Fruit fly (Drosophila melanogaster) whole organism, embryonic: ENCODE results near the gene CG17028.
A peak's percentile ranks its signal among the peaks of the same experiment; 100 is the strongest.

Experiments used
- Aef1 ChIP-seq: fragments of 200-800 bp; sonication (Bioruptor generic); IDR thresholded peaks from 3 replicates; pipeline ENCODE4 v1.3.6; 2022; ENCODE audit warnings: missing biosample characterization, missing genetic modification characterization
- Atf-2 ChIP-seq: fragments of 200-800 bp; sonication (Bioruptor generic); optimal IDR thresholded peaks from 2 replicates; lab custom pipeline; 2016; ENCODE audit warnings: missing biosample characterization, missing genetic modification characterization
- Atf3 ChIP-seq: fragments of 200-800 bp; sonication (Bioruptor generic); optimal IDR thresholded peaks from 3 replicates; lab custom pipeline; 2016; ENCODE audit warnings: missing biosample characterization, missing genetic modification characterization
- Awh ChIP-seq: fragments of 200-800 bp; sonication (Bioruptor generic); IDR thresholded peaks from 2 replicates; pipeline ENCODE4, ENCODE4 v1.3.6; 2022; ENCODE audit warnings: missing biosample characterization, missing genetic modification characterization
- B-H2 ChIP-seq: fragments of 200-800 bp; sonication (Bioruptor generic); optimal IDR thresholded peaks from 2 replicates; lab custom pipeline; 2018; ENCODE audit warnings: missing biosample characterization, mild to moderate bottlenecking, missing genetic modification characterization
- BEAF-32 ChIP-seq: fragments of 200-800 bp; sonication (Bioruptor generic); optimal IDR thresholded peaks from 3 replicates; lab custom pipeline; 2017; ENCODE audit warnings: missing biosample characterization, missing genetic modification characterization, mild to moderate bottlenecking, moderate library complexity, missing genetic modification reagents
- CG10462 ChIP-seq: fragments of 200-800 bp; sonication (Bioruptor generic); optimal IDR thresholded peaks from 2 replicates; lab custom pipeline; 2016; ENCODE audit warnings: missing biosample characterization, missing genetic modification characterization
- CG10979 ChIP-seq: fragments of 200-800 bp; sonication (Bioruptor generic); optimal IDR thresholded peaks from 2 replicates; lab custom pipeline; 2018; ENCODE audit warnings: missing biosample characterization, mild to moderate bottlenecking, missing genetic modification characterization, moderate library complexity
- CG11560 ChIP-seq: fragments of 200-800 bp; sonication (Bioruptor generic); IDR thresholded peaks from 3 replicates; pipeline ENCODE4 v1.3.6; 2022; ENCODE audit warnings: missing biosample characterization, missing genetic modification characterization
- CG15479 ChIP-seq: fragments of 200-800 bp; sonication (Bioruptor generic); optimal IDR thresholded peaks from 3 replicates; lab custom pipeline; 2019; ENCODE audit warnings: missing biosample characterization, mild to moderate bottlenecking, missing genetic modification characterization, moderate library complexity
- CG15514 ChIP-seq: fragments of 200-800 bp; sonication (Bioruptor generic); optimal IDR thresholded peaks from 3 replicates; lab custom pipeline; 2017; ENCODE audit warnings: missing biosample characterization, missing genetic modification characterization, mild to moderate bottlenecking, moderate library complexity, missing genetic modification reagents
- CG1647 ChIP-seq: fragments of 200-800 bp; sonication (Bioruptor generic); optimal IDR thresholded peaks from 3 replicates; lab custom pipeline; 2016; ENCODE audit warnings: missing biosample characterization, missing genetic modification characterization
- CG17568 ChIP-seq: fragments of 200-800 bp; sonication (Bioruptor generic); optimal IDR thresholded peaks from 2 replicates; lab custom pipeline; 2018; ENCODE audit warnings: missing biosample characterization, mild to moderate bottlenecking, missing genetic modification characterization, moderate library complexity
- CG17829 ChIP-seq: fragments of 200-800 bp; optimal IDR thresholded peaks from 2 replicates; lab custom pipeline; 2019; ENCODE audit warnings: missing biosample characterization, mild to moderate bottlenecking, missing genetic modification characterization, moderate library complexity
- CG18599 ChIP-seq: fragments of 200-800 bp; sonication (Bioruptor generic); optimal IDR thresholded peaks from 3 replicates; lab custom pipeline; 2017; ENCODE audit warnings: missing biosample characterization, missing genetic modification characterization, mild to moderate bottlenecking, moderate library complexity, missing genetic modification reagents
- CG2712 ChIP-seq: fragments of 200-800 bp; optimal IDR thresholded peaks from 3 replicates; lab custom pipeline; 2019; ENCODE audit warnings: missing biosample characterization, mild to moderate bottlenecking, missing genetic modification characterization, moderate library complexity
- CG30403 ChIP-seq: fragments of 200-800 bp; sonication (Bioruptor generic); optimal IDR thresholded peaks from 3 replicates; lab custom pipeline; 2016; ENCODE audit warnings: missing biosample characterization, missing genetic modification characterization
- CG32767 ChIP-seq: fragments of 200-800 bp; sonication (Bioruptor generic); IDR thresholded peaks from 2 replicates; pipeline ENCODE4 v1.3.6; 2022; ENCODE audit warnings: missing biosample characterization, missing genetic modification characterization
- CG4404 ChIP-seq: fragments of 200-800 bp; sonication (Bioruptor generic); IDR thresholded peaks from 2 replicates; pipeline ENCODE4 v1.3.6; 2022; ENCODE audit warnings: missing biosample characterization, missing genetic modification characterization
- CG4820 ChIP-seq: fragments of 200-800 bp; sonication (Bioruptor generic); optimal IDR thresholded peaks from 3 replicates; lab custom pipeline; 2016; ENCODE audit warnings: missing biosample characterization, missing genetic modification characterization
- CG6813 ChIP-seq: fragments of 200-800 bp; sonication (Bioruptor generic); optimal IDR thresholded peaks from 2 replicates; lab custom pipeline; 2017; ENCODE audit warnings: missing biosample characterization, missing genetic modification characterization, mild to moderate bottlenecking, moderate library complexity, missing genetic modification reagents
- CG6854 ChIP-seq: fragments of 200-800 bp; sonication (Bioruptor generic); optimal IDR thresholded peaks from 3 replicates; lab custom pipeline; 2017; ENCODE audit warnings: missing biosample characterization, mild to moderate bottlenecking, missing genetic modification characterization
- CG7271 ChIP-seq: fragments of 200-800 bp; sonication (Bioruptor generic); optimal IDR thresholded peaks from 2 replicates; lab custom pipeline; 2018; ENCODE audit warnings: missing biosample characterization, mild to moderate bottlenecking, missing genetic modification characterization, moderate library complexity
- CG7556 ChIP-seq: fragments of 200-800 bp; sonication (Bioruptor generic); optimal IDR thresholded peaks from 2 replicates; lab custom pipeline; 2017; ENCODE audit warnings: missing biosample characterization, mild to moderate bottlenecking, missing genetic modification characterization
- CG8359 ChIP-seq: fragments of 200-800 bp; sonication (Bioruptor generic); optimal IDR thresholded peaks from 2 replicates; lab custom pipeline; 2017; ENCODE audit warnings: missing biosample characterization, mild to moderate bottlenecking, missing genetic modification characterization, borderline replicate concordance
- D19B ChIP-seq: fragments of 200-800 bp; sonication (Bioruptor generic); optimal IDR thresholded peaks from 2 replicates; lab custom pipeline; 2017; ENCODE audit warnings: missing biosample characterization, mild to moderate bottlenecking, missing genetic modification characterization
- Lim3 ChIP-seq: fragments of 200-800 bp; sonication (Bioruptor generic); IDR thresholded peaks from 2 replicates; pipeline ENCODE4 v1.3.6; 2022; ENCODE audit warnings: missing biosample characterization, missing genetic modification characterization
- Rfx ChIP-seq: fragments of 200-800 bp; sonication (Bioruptor generic); IDR thresholded peaks from 2 replicates; pipeline ENCODE4 v1.3.6; 2022; ENCODE audit warnings: missing biosample characterization, missing genetic modification characterization
- Scr ChIP-seq: fragments of 200-800 bp; sonication (Bioruptor generic); IDR thresholded peaks from 2 replicates; pipeline ENCODE4 v1.3.6; 2022; ENCODE audit warnings: missing biosample characterization, missing genetic modification characterization; ENCODE audit not compliant: partially characterized antibody
- Stat92E ChIP-seq, 3 experiments: fragments of >200 bp in 2 of 3; fragments of 200-800 bp in 1 of 3; sonication (Bioruptor generic) in 1 of 3; optimal IDR thresholded peaks; 2 replicates each; lab custom pipeline; 2017 to 2019; ENCODE audit warnings: missing biosample characterization in 3 of 3, missing genetic modification characterization in 3 of 3, mild to moderate bottlenecking in 1 of 3, moderate library complexity in 1 of 3
- Vsx1 ChIP-seq: fragments of 200-800 bp; sonication (Bioruptor generic); optimal IDR thresholded peaks from 2 replicates; lab custom pipeline; 2017; ENCODE audit warnings: missing biosample characterization, mild to moderate bottlenecking, missing genetic modification characterization, missing genetic modification reagents
- bigmax ChIP-seq: fragments of 200-800 bp; sonication (Bioruptor generic); optimal IDR thresholded peaks from 2 replicates; lab custom pipeline; 2018; ENCODE audit warnings: missing biosample characterization, mild to moderate bottlenecking, missing genetic modification characterization
- cad ChIP-seq: fragments of >200 bp; optimal IDR thresholded peaks from 2 replicates; lab custom pipeline; 2017; ENCODE audit warnings: missing biosample characterization, missing genetic modification characterization
- en ChIP-seq: fragments of 200-800 bp; sonication (Bioruptor generic); optimal IDR thresholded peaks from 2 replicates; lab custom pipeline; 2016; ENCODE audit warnings: missing biosample characterization, missing genetic modification characterization
- grn ChIP-seq: fragments of 200-800 bp; sonication (Bioruptor generic); optimal IDR thresholded peaks from 3 replicates; lab custom pipeline; 2017; ENCODE audit warnings: missing biosample characterization, missing genetic modification characterization
- hbn ChIP-seq: fragments of 200-800 bp; sonication (Bioruptor generic); IDR thresholded peaks from 2 replicates; pipeline ENCODE4 v1.3.6; 2022; ENCODE audit warnings: missing biosample characterization, missing genetic modification characterization; ENCODE audit not compliant: partially characterized antibody
- lola ChIP-seq, 3 experiments: fragments of >200 bp in 2 of 3; fragments of 200-800 bp in 1 of 3; sonication (Bioruptor generic) in 1 of 3; optimal IDR thresholded peaks; 2 replicates each; lab custom pipeline; 2017 to 2019; ENCODE audit warnings: missing biosample characterization in 3 of 3, missing genetic modification characterization in 3 of 3, mild to moderate bottlenecking in 1 of 3, moderate library complexity in 1 of 3
- pnt ChIP-seq: fragments of 200-800 bp; sonication (Bioruptor generic); optimal IDR thresholded peaks from 3 replicates; lab custom pipeline; 2016; ENCODE audit warnings: missing biosample characterization, missing genetic modification characterization
- pros ChIP-seq: fragments of 200-800 bp; sonication (Bioruptor generic); optimal IDR thresholded peaks from 3 replicates; lab custom pipeline; 2019; ENCODE audit warnings: missing biosample characterization, mild to moderate bottlenecking, missing genetic modification characterization, moderate library complexity
- run ChIP-seq: fragments of 200-800 bp; sonication (Bioruptor generic); optimal IDR thresholded peaks from 3 replicates; lab custom pipeline; 2018; ENCODE audit warnings: missing biosample characterization, mild to moderate bottlenecking, missing genetic modification characterization
- sob ChIP-seq: fragments of 200-800 bp; sonication (Bioruptor generic); IDR thresholded peaks from 2 replicates; pipeline ENCODE4 v1.3.6; 2022; ENCODE audit warnings: missing biosample characterization, missing genetic modification characterization
- tgo ChIP-seq: fragments of 200-800 bp; sonication (Bioruptor generic); IDR thresholded peaks from 3 replicates; pipeline ENCODE4 v1.3.6; 2022; ENCODE audit warnings: missing biosample characterization, missing genetic modification characterization
- ttk ChIP-seq: fragments of 200-800 bp; sonication (Bioruptor generic); IDR thresholded peaks from 2 replicates; pipeline ENCODE4 v2.1.2; 2022; ENCODE audit warnings: missing biosample characterization, missing genetic modification characterization
- tx ChIP-seq: fragments of 200-800 bp; sonication (Bioruptor generic); optimal IDR thresholded peaks from 2 replicates; lab custom pipeline; 2016; ENCODE audit warnings: missing biosample characterization, missing genetic modification characterization
- zfh1 ChIP-seq: fragments of 200-800 bp; sonication (Bioruptor generic); IDR thresholded peaks from 3 replicates; pipeline ENCODE4 v1.3.6; 2022; ENCODE audit warnings: missing biosample characterization, missing genetic modification characterization
- zfh2 ChIP-seq: fragments of 200-800 bp; sonication (Bioruptor generic); optimal IDR thresholded peaks from 2 replicates; lab custom pipeline; 2016; ENCODE audit warnings: missing biosample characterization, missing genetic modification characterization

The CG17028 gene

DNA sequence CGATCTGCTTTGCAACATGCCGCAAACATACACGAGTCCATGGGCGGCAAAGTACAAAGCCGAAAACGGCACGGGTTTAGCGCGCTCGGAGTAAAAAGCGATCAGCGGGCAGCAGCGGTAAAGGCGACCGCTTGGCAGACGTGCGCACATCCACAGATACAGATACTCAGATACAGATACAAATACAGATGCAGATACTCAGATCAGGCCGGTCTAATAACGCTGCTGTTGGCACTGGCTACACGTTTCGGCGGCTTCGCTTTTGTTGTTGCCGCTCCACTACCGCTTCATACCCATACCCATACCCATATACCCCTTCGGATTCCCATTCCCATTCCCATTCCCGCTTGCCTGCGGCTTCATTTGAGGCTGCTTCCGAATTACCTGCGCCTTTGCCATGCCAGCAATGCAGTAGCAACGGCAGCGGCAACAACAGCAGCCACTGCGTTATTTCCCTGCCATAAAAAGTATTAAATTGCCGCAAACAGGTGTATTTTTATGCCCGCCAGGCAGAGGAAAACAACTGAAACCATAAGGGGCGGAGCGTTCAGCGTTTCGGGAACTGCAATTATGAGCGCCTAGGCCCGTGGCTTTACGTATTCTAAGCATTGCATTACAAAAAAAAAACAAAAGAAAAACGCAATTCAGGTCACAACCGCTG, 46.8 kb downstream of the CG17028 start (continued):
- peak; percentile 32 for TF ChIP-seq grn (GFP tag; lab: Kevin White, UChicago)
- no peak for TF ChIP-seq D19B
- TF ChIP-seq sob (GFP tag; lab: Robert Waterston, UW) = 0 out of 2 replicates have a peak, but pooled peaks have one; percentile 17
- TF ChIP-seq Atf3 (GFP tag; lab: Kevin White, UChicago) = no peak
- no peak for TF ChIP-seq CG17568 (GFP tag; lab: Kevin White, UChicago)
- TF ChIP-seq CG30403 (GFP tag; lab: Kevin White, UChicago) = no peak
- no peak for TF ChIP-seq pnt
- TF ChIP-seq CG17829 (tag; lab: Kevin White, UChicago) = no peak
- 0 out of 3 replicates have a peak, but pooled peaks have one; percentile 15 for TF ChIP-seq zfh1 (GFP tag; lab: Robert Waterston, UW)
- TF ChIP-seq cad (GFP tag; lab: Kevin White, UChicago) = peak; percentile 95
- TF ChIP-seq Lim3 (GFP tag; lab: Robert Waterston, UW) = no peak
- TF ChIP-seq Stat92E (GFP tag; optimal IDR thresholded peaks at IDR 0.05; lab: Kevin White, UChicago) = no peak
- TF ChIP-seq CG15514 = no peak
- TF ChIP-seq zfh2 (GFP tag; lab: Kevin White, UChicago) = no peak
- TF ChIP-seq CG18599 (GFP tag; lab: Kevin White, UChicago) = no peak
- no peak for TF ChIP-seq bigmax (GFP tag; lab: Kevin White, UChicago)
- peak; percentile 90 for TF ChIP-seq CG15479
- TF ChIP-seq pros = peak; percentile 9
- peak; percentile 24 for TF ChIP-seq CG7271

DNA sequence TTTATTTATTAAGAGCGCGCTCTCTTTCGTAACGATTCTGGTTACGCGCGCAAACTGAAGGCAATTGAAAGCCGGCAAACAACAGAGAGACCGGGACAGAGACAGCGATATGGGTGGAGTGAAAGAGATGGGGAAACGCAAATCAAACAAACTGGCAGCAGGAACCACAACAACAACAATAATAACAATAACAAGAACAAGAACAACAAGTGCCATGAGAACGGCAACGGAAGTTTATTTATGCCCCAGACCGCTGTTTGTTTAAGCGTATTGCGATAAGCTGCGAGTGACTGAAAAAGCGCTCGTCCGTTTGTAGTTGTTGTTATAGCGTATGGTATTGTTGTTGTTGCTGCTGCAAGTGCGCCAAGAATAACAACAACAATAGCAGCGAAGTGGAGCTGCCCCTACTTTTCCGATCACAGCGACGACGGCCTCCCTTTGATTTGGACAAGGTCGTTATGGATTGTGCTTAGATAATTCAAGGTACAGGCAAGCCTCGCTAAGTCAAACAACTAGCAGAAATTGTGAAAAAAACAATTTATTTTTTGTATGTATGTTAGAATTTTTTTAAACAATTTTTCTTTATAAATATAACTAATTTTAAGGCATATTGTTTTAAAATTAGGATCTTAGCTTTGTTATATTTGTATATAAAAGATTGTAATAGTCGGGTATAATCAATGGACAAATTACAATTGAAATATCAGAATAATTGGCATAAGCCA, 47.9 kb downstream of the CG17028 start:
- TF ChIP-seq Scr = no peak
- peak; percentile 72; the same call in 1 of the 2 replicates for TF ChIP-seq Awh (GFP tag; lab: Robert Waterston, UW)
- peak; percentile 42 for TF ChIP-seq Atf-2
- TF ChIP-seq run (tag; lab: Kevin White, UChicago) = peak; percentile 61
- peak; percentile 20; the same call in 1 of the 2 replicates for TF ChIP-seq CG4404
- TF ChIP-seq CG32767 (GFP tag; lab: Robert Waterston, UW) = peak; percentile 47; the same call in 1 of the 2 replicates
- TF ChIP-seq en (GFP tag; lab: Kevin White, UChicago) = peak; percentile 37
- TF ChIP-seq Stat92E (GFP tag; optimal IDR thresholded peaks at IDR 0.05; lab: Kevin White, UChicago) = no peak
- peak; percentile 53 for TF ChIP-seq CG2712 (tag; lab: Kevin White, UChicago)
- TF ChIP-seq tgo (GFP tag; lab: Robert Waterston, UW) = peak; percentile 41; the same call in 1 of the 3 replicates
- TF ChIP-seq ttk (GFP tag; lab: Robert Waterston, UW) = no peak
- peak in 1 of 3 experiments; percentile 51 for TF ChIP-seq lola (GFP tag; optimal IDR thresholded peaks at IDR 0.05; lab: Kevin White, UChicago)
- TF ChIP-seq BEAF-32 (GFP tag; lab: Kevin White, UChicago) = no peak
- no peak for TF ChIP-seq tx
- peak; percentile 38 for TF ChIP-seq CG4820 (GFP tag; lab: Kevin White, UChicago)
- no peak; the same call in 1 of the 2 replicates for TF ChIP-seq Rfx (GFP tag; lab: Robert Waterston, UW)
- peak; percentile 34 for TF ChIP-seq CG1647 (GFP tag; lab: Kevin White, UChicago)
- TF ChIP-seq CG11560 = no peak
- peak; percentile 72 for TF ChIP-seq CG6854 (GFP tag; lab: Kevin White, UChicago)
- TF ChIP-seq Vsx1 (GFP tag; lab: Kevin White, UChicago) = peak; percentile 82
- peak; percentile 68 for TF ChIP-seq Aef1 (GFP tag; lab: Robert Waterston, UW)
- peak; percentile 55 for TF ChIP-seq CG15514
- TF ChIP-seq B-H2 (GFP tag; lab: Kevin White, UChicago) = peak; percentile 23
- TF ChIP-seq CG6813 (GFP tag; lab: Kevin White, UChicago) = peak; percentile 79
- peak; percentile 5 for TF ChIP-seq CG10979 (tag; lab: Kevin White, UChicago)
- peak; percentile 36 for TF ChIP-seq CG7556 (GFP tag; lab: Kevin White, UChicago)
- no peak for TF ChIP-seq hbn (GFP tag; lab: Robert Waterston, UW)
- TF ChIP-seq CG8359 (GFP tag; lab: Kevin White, UChicago) = peak; percentile 56
- no peak for TF ChIP-seq CG10462 (GFP tag; lab: Kevin White, UChicago)
